Fruit fly (Drosophila melanogaster): Measurements from ENCODE around the gene cindr.

The cindr gene

DNA sequence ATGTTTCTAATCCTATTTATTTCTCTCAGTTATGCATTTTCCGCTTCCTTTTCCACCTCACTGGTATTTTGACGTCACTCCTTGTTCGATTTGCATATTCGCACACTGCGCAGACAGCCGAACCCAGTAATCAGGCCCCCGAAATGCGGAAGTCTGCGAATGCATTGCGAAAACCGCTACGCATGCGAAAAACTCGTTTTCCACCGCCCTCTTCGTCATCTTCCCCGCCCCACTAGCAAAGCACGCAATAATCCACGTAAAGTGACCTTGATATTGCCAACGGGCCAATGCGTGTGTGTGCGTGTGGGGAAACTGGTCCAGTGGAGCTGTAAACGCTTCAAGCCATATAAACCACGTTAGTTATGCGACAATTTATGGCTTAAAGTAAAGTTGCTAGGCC lies 55.6 kb downstream of the cindr start:
- TF ChIP-seq fd59A (GFP tag; optimal IDR thresholded peaks at IDR 0.05) (no peak), Met (GFP tag; optimal IDR thresholded peaks at IDR 0.05) (no peak), ss (GFP tag; optimal IDR thresholded peaks at IDR 0.05) (peak in 1 of 2 experiments; percentile 92), Eip75B (GFP tag; optimal IDR thresholded peaks at IDR 0.05) (peak; percentile 26), CG15336 (GFP tag; IDR thresholded peaks at IDR 0.05) (no peak)

DNA sequence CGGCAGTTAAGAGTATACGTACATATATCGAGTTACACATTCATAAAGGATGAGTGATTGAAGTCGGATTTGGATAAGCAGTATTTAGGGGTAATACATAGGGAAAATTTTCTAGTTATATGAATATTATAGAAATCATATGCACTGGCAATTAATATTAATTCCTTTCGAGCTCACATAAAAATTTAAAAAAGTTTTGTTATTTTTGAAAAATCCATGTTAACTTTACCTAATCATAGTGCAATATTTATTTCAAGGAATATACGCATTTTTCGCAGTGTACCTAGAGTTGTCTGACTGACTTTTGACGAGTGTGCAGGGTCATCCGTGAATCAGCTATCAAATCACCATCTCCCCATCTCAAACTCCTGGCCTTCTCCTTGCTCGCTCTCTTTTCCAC lies 56.0 kb downstream of the cindr start:
- TF ChIP-seq CG1621 (tag; optimal IDR thresholded peaks at IDR 0.05) (no peak), CG7368 (GFP tag; optimal IDR thresholded peaks at IDR 0.05) (no peak), CG11762 (GFP tag; optimal IDR thresholded peaks at IDR 0.05; ENCODE audit: insufficient read depth) (peak; percentile 16), fd59A (GFP tag; optimal IDR thresholded peaks at IDR 0.05) (peak; percentile 40), CG11294 (GFP tag; IDR thresholded peaks at IDR 0.05) (no peak), CG32006 (GFP tag; optimal IDR thresholded peaks at IDR 0.05) (peak; percentile 72), CG6808 (GFP tag; optimal IDR thresholded peaks at IDR 0.05) (peak; percentile 21), net (GFP tag; optimal IDR thresholded peaks at IDR 0.05) (peak; percentile 25), Eip75B (GFP tag; optimal IDR thresholded peaks at IDR 0.05) (no peak), CG10631 (GFP tag; optimal IDR thresholded peaks at IDR 0.05) (peak; percentile 45), pdm3 (GFP tag; optimal IDR thresholded peaks at IDR 0.05) (peak; percentile 26), Gug (GFP tag; IDR thresholded peaks at IDR 0.05) (no peak), CG11902 (GFP tag; optimal IDR thresholded peaks at IDR 0.05) (no peak), svp (GFP tag) (peak; percentile 36), Ets21C (GFP tag; optimal IDR thresholded peaks at IDR 0.05) (no peak), lz (GFP tag; optimal IDR thresholded peaks at IDR 0.05) (no peak), Hr38 (GFP tag; optimal IDR thresholded peaks at IDR 0.05) (no peak), eg (GFP tag; IDR thresholded peaks at IDR 0.05) (no peak), spab (GFP tag; optimal IDR thresholded peaks at IDR 0.05) (peak; percentile 36), CG6854 (GFP tag; optimal IDR thresholded peaks at IDR 0.05) (no peak), Hr4 (GFP tag; optimal IDR thresholded peaks at IDR 0.05) (peak; percentile 34), CG6792 (GFP tag; optimal IDR thresholded peaks at IDR 0.05) (peak; percentile 0), CG8632 (GFP tag; optimal IDR thresholded peaks at IDR 0.05) (peak; percentile 35), CG8319 (GFP tag; optimal IDR thresholded peaks at IDR 0.05) (no peak), Sox102F (GFP tag; optimal IDR thresholded peaks at IDR 0.05) (no peak), vri (GFP tag; optimal IDR thresholded peaks at IDR 0.05) (no peak), CG34406 (GFP tag; optimal IDR thresholded peaks at IDR 0.05) (peak; percentile 5), fkh (GFP tag; optimal IDR thresholded peaks at IDR 0.05) (no peak), CG3919 (GFP tag; optimal IDR thresholded peaks at IDR 0.05) (peak; percentile 33), Eip78C (GFP tag) (peak; percentile 87), CG6163 (GFP tag; IDR thresholded peaks at IDR 0.05) (no peak), Eip93F (GFP tag; optimal IDR thresholded peaks at IDR 0.05) (no peak), Smox (GFP tag; optimal IDR thresholded peaks at IDR 0.05) (no peak), Hr39 (GFP tag; optimal IDR thresholded peaks at IDR 0.05) (no peak), Sox15 (GFP tag; optimal IDR thresholded peaks at IDR 0.05) (peak; percentile 15), salr (GFP tag; optimal IDR thresholded peaks at IDR 0.05) (peak in 1 of 2 experiments; percentile 51), fd85E (GFP tag; optimal IDR thresholded peaks at IDR 0.05) (no peak), ss (GFP tag; optimal IDR thresholded peaks at IDR 0.05) (peak in 1 of 2 experiments; percentile 58), OdsH (GFP tag; optimal IDR thresholded peaks at IDR 0.05) (peak; percentile 56), CG15336 (GFP tag; IDR thresholded peaks at IDR 0.05) (no peak), Lpt (GFP tag; optimal IDR thresholded peaks at IDR 0.05) (no peak), dsx (GFP tag; optimal IDR thresholded peaks at IDR 0.05; ENCODE audit: poor library complexity, severe bottlenecking) (peak; percentile 11), achi (GFP tag; optimal IDR thresholded peaks at IDR 0.05) (peak; percentile 17), Ets96B (tag; optimal IDR thresholded peaks at IDR 0.05) (peak; percentile 54), CG16779 (tag; optimal IDR thresholded peaks at IDR 0.05) (no peak), CG8119 (GFP tag; IDR thresholded peaks at IDR 0.05) (peak; percentile 28; the same call in 1 of the 3 replicates), CG6276 (GFP tag; optimal IDR thresholded peaks at IDR 0.05) (peak; percentile 26), dac (GFP tag; optimal IDR thresholded peaks at IDR 0.05) (peak; percentile 9), Sox14 (GFP tag; optimal IDR thresholded peaks at IDR 0.05) (peak; percentile 5)
